Worm (Caenorhabditis elegans): ENCODE results near the gene gst-19.

Gene gst-19

ce11 chrII:13616000-13616399, 10.9 kb downstream of the gst-19 start, which contains the start of gene gst-14:
TSS of gene gst-14 (minus strand) at chrII:13616100.
- no peak for TF ChIP-seq sem-4 (tag; optimal IDR thresholded peaks at IDR 0.05)
- no peak for TF ChIP-seq elt-1 (tag; optimal IDR thresholded peaks at IDR 0.05)
- no peak for TF ChIP-seq ztf-1 (GFP tag; conservative IDR thresholded peaks at IDR 0.05)
- no peak for TF ChIP-seq nhr-10 (tag; optimal IDR thresholded peaks at IDR 0.05)
- no peak for TF ChIP-seq nhr-6 (tag; optimal IDR thresholded peaks at IDR 0.05)
- TF ChIP-seq blmp-1 (tag; optimal IDR thresholded peaks at IDR 0.05; ENCODE audit: insufficient read depth) = no peak
- TF ChIP-seq lsy-2 (tag; optimal IDR thresholded peaks at IDR 0.05) = no peak
- TF ChIP-seq peb-1 (tag; optimal IDR thresholded peaks at IDR 0.05) = no peak
- TF ChIP-seq nhr-77 (tag; optimal IDR thresholded peaks at IDR 0.05) = no peak
- TF ChIP-seq nhr-23 (tag; optimal IDR thresholded peaks at IDR 0.05) = no peak
- no peak for TF ChIP-seq snpc-4 (tag; optimal IDR thresholded peaks at IDR 0.05)
- TF ChIP-seq C34F6.9 (tag; optimal IDR thresholded peaks at IDR 0.05) = no peak
- no peak for TF ChIP-seq Y55F3AM.14 (GFP tag; optimal IDR thresholded peaks at IDR 0.05)
- TF ChIP-seq unc-39 (tag; optimal IDR thresholded peaks at IDR 0.05) = no peak
- no peak for TF ChIP-seq sma-3 (GFP tag; optimal IDR thresholded peaks at IDR 0.05)
- TF ChIP-seq ztf-4 (tag; optimal IDR thresholded peaks at IDR 0.05) = no peak
- TF ChIP-seq gmeb-1 (tag; optimal IDR thresholded peaks at IDR 0.05) = no peak
- TF ChIP-seq lin-39 (tag; optimal IDR thresholded peaks at IDR 0.05) = no peak

ce11 chrII:13614516-13614915, 12.4 kb downstream of the gst-19 start:
- TF ChIP-seq elt-3 (tag; optimal IDR thresholded peaks at IDR 0.05) (no peak), nhr-129 (tag; optimal IDR thresholded peaks at IDR 0.05) (no peak), F13H6.1 (tag; optimal IDR thresholded peaks at IDR 0.05) (no peak), lin-11 (tag; optimal IDR thresholded peaks at IDR 0.05) (no peak), unc-62 (GFP tag; optimal IDR thresholded peaks at IDR 0.05) (no peak), nhr-77 (tag; optimal IDR thresholded peaks at IDR 0.05) (no peak), alr-1 (tag; optimal IDR thresholded peaks at IDR 0.05) (no peak)

- no peak for TF ChIP-seq egl-27 (tag; optimal IDR thresholded peaks at IDR 0.05)
- no peak for TF ChIP-seq sma-3 (GFP tag; optimal IDR thresholded peaks at IDR 0.05)
- no peak for TF ChIP-seq nhr-12 (tag; optimal IDR thresholded peaks at IDR 0.05)
- no peak for TF ChIP-seq aly-2 (tag; optimal IDR thresholded peaks at IDR 0.05)
- TF ChIP-seq nhr-77 (tag; optimal IDR thresholded peaks at IDR 0.05) = no peak
- no peak for TF ChIP-seq sma-9 (GFP tag; optimal IDR thresholded peaks at IDR 0.05)
- no peak for TF ChIP-seq sma-9 (tag; optimal IDR thresholded peaks at IDR 0.05)
- TF ChIP-seq mbf-1 (tag; optimal IDR thresholded peaks at IDR 0.05) = no peak
- TF ChIP-seq blmp-1 (tag; optimal IDR thresholded peaks at IDR 0.05; ENCODE audit: insufficient read depth) = no peak
- TF ChIP-seq dmd-4 (tag; optimal IDR thresholded peaks at IDR 0.05) = no peak
- TF ChIP-seq ztf-4 (tag; optimal IDR thresholded peaks at IDR 0.05) = no peak
- no peak for TF ChIP-seq ZK546.5 (tag; optimal IDR thresholded peaks at IDR 0.05)
- TF ChIP-seq alr-1 (tag; optimal IDR thresholded peaks at IDR 0.05) = no peak
- TF ChIP-seq zag-1 (tag; optimal IDR thresholded peaks at IDR 0.05) = no peak
- TF ChIP-seq snpc-4 (tag; optimal IDR thresholded peaks at IDR 0.05) = no peak
Measured at ce11 chrII:13613096-13613495, 13.8 kb downstream of the gst-19 start, which contains the start of gene gst-15. TSS of gene gst-15 (minus strand) at chrII:13613196.

ce11 chrII:13611186-13611585, 15.8 kb downstream of the gst-19 start, which contains the start of gene gst-24:
TSS of gene gst-24 (minus strand) at chrII:13611366.
- TF ChIP-seq unc-55 (GFP tag; optimal IDR thresholded peaks at IDR 0.05) (peak; percentile 0), F13H6.1 (tag; optimal IDR thresholded peaks at IDR 0.05) (no peak), C34F6.9 (tag; optimal IDR thresholded peaks at IDR 0.05) (peak; percentile 65)

- TF ChIP-seq nhr-25 (tag; optimal IDR thresholded peaks at IDR 0.05) (peak; percentile 76), sma-3 (GFP tag; optimal IDR thresholded peaks at IDR 0.05) (peak; percentile 73), ztf-1 (GFP tag; conservative IDR thresholded peaks at IDR 0.05) (no peak), unc-39 (tag; optimal IDR thresholded peaks at IDR 0.05) (no peak), sma-9 (GFP tag; optimal IDR thresholded peaks at IDR 0.05) (peak; percentile 91), sma-9 (tag; optimal IDR thresholded peaks at IDR 0.05) (no peak), nhr-237 (tag; optimal IDR thresholded peaks at IDR 0.05) (no peak), gmeb-1 (tag; optimal IDR thresholded peaks at IDR 0.05) (peak; percentile 21), skn-1 (tag; optimal IDR thresholded peaks at IDR 0.05) (peak; percentile 36), nhr-129 (tag; optimal IDR thresholded peaks at IDR 0.05) (peak; percentile 6), mdl-1 (tag; optimal IDR thresholded peaks at IDR 0.05) (peak; percentile 35 to 76), lsy-2 (tag; optimal IDR thresholded peaks at IDR 0.05) (no peak), unc-55 (GFP tag; optimal IDR thresholded peaks at IDR 0.05) (no peak), lin-13 (GFP tag; optimal IDR thresholded peaks at IDR 0.05) (no peak), fos-1 (tag; optimal IDR thresholded peaks at IDR 0.05) (peak; percentile 35), nhr-21 (tag; optimal IDR thresholded peaks at IDR 0.05) (peak; percentile 68), crh-2 (tag; optimal IDR thresholded peaks at IDR 0.05) (peak; percentile 78), mbf-1 (tag; optimal IDR thresholded peaks at IDR 0.05) (no peak), lin-39 (tag; optimal IDR thresholded peaks at IDR 0.05) (no peak), blmp-1 (tag; optimal IDR thresholded peaks at IDR 0.05; ENCODE audit: insufficient read depth) (peak; percentile 62), nhr-23 (tag; optimal IDR thresholded peaks at IDR 0.05) (no peak), zag-1 (tag; optimal IDR thresholded peaks at IDR 0.05) (no peak), F13H6.1 (tag; optimal IDR thresholded peaks at IDR 0.05) (peak; percentile 50), aly-2 (tag; optimal IDR thresholded peaks at IDR 0.05) (no peak)
Measured at ce11 chrII:13609655-13610054, 17.3 kb downstream of the gst-19 start, which contains the start of gene gst-20. TSS of gene gst-20 (minus strand) at chrII:13609824.
